Fruit fly (Drosophila melanogaster) whole organism, embryonic: ENCODE results near the gene et.

Experiments
- Atf-2 ChIP-seq: fragments of 200-800 bp; sonication (Bioruptor generic); optimal IDR thresholded peaks from 2 replicates; lab custom pipeline; 2016; ENCODE audit warnings: missing biosample characterization, missing genetic modification characterization
- Blimp-1 ChIP-seq: fragments of 200-800 bp; sonication (Bioruptor generic); optimal IDR thresholded peaks from 3 replicates; lab custom pipeline; 2018; ENCODE audit warnings: missing biosample characterization, missing genetic modification characterization, mild to moderate bottlenecking, moderate library complexity, missing genetic modification reagents
- CG10267 ChIP-seq: fragments of 200-800 bp; sonication (Bioruptor generic); optimal IDR thresholded peaks from 2 replicates; lab custom pipeline; 2018; ENCODE audit warnings: missing biosample characterization, mild to moderate bottlenecking, missing genetic modification characterization, moderate library complexity
- CG10274 ChIP-seq: fragments of 200-800 bp; sonication (Bioruptor generic); optimal IDR thresholded peaks from 3 replicates; lab custom pipeline; 2017; ENCODE audit warnings: missing biosample characterization, mild to moderate bottlenecking, missing genetic modification characterization
- CG10462 ChIP-seq: fragments of 200-800 bp; sonication (Bioruptor generic); optimal IDR thresholded peaks from 2 replicates; lab custom pipeline; 2016; ENCODE audit warnings: missing biosample characterization, missing genetic modification characterization
- CG10565 ChIP-seq: fragments of 200-800 bp; sonication (Bioruptor generic); optimal IDR thresholded peaks from 3 replicates; lab custom pipeline; 2016; ENCODE audit warnings: missing biosample characterization, mild to moderate bottlenecking, missing genetic modification characterization
- CG11398 ChIP-seq: fragments of 200-800 bp; sonication (Bioruptor generic); optimal IDR thresholded peaks from 2 replicates; lab custom pipeline; 2016; ENCODE audit warnings: missing biosample characterization, missing genetic modification characterization
- CG11504 ChIP-seq: fragments of 200-800 bp; sonication (Bioruptor generic); optimal IDR thresholded peaks from 3 replicates; lab custom pipeline; 2019; ENCODE audit warnings: missing biosample characterization, mild to moderate bottlenecking, missing genetic modification characterization, moderate library complexity
- CG12219 ChIP-seq: fragments of 200-800 bp; sonication (Bioruptor generic); optimal IDR thresholded peaks from 3 replicates; lab custom pipeline; 2018; ENCODE audit warnings: missing biosample characterization, mild to moderate bottlenecking, missing genetic modification characterization
- CG13424 ChIP-seq: fragments of 200-800 bp; sonication (Bioruptor generic); optimal IDR thresholded peaks from 2 replicates; lab custom pipeline; 2019; ENCODE audit warnings: missing biosample characterization, mild to moderate bottlenecking, missing genetic modification characterization, moderate library complexity
- CG13894 ChIP-seq: fragments of 200-800 bp; sonication (Bioruptor generic); optimal IDR thresholded peaks from 3 replicates; lab custom pipeline; 2018; ENCODE audit warnings: missing biosample characterization, mild to moderate bottlenecking, missing genetic modification characterization, moderate library complexity
- CG15696 ChIP-seq: fragments of 200-800 bp; sonication (Bioruptor generic); optimal IDR thresholded peaks from 2 replicates; lab custom pipeline; 2019; ENCODE audit warnings: missing biosample characterization, mild to moderate bottlenecking, missing genetic modification characterization, moderate library complexity
- CG17361 ChIP-seq: fragments of 200-800 bp; sonication (Bioruptor generic); IDR thresholded peaks from 3 replicates; pipeline ENCODE4 v1.3.6; 2022; ENCODE audit warnings: missing biosample characterization, missing genetic modification characterization
- CG17385 ChIP-seq: fragments of 200-800 bp; sonication (Bioruptor generic); optimal IDR thresholded peaks from 3 replicates; lab custom pipeline; 2018; ENCODE audit warnings: missing biosample characterization, mild to moderate bottlenecking, missing genetic modification characterization
- CG17568 ChIP-seq: fragments of 200-800 bp; sonication (Bioruptor generic); optimal IDR thresholded peaks from 2 replicates; lab custom pipeline; 2018; ENCODE audit warnings: missing biosample characterization, mild to moderate bottlenecking, missing genetic modification characterization, moderate library complexity
- CG17802 ChIP-seq: fragments of 200-800 bp; sonication (Bioruptor generic); optimal IDR thresholded peaks from 2 replicates; lab custom pipeline; 2018; ENCODE audit warnings: missing biosample characterization, mild to moderate bottlenecking, missing genetic modification characterization, moderate library complexity
- CG3065 ChIP-seq: fragments of 200-800 bp; sonication (Bioruptor generic); optimal IDR thresholded peaks from 2 replicates; lab custom pipeline; 2016; ENCODE audit warnings: missing biosample characterization, missing genetic modification characterization
- CG31224 ChIP-seq: fragments of 200-800 bp; sonication (Bioruptor generic); IDR thresholded peaks from 2 replicates; pipeline ENCODE4 v1.3.6; 2022; ENCODE audit warnings: missing biosample characterization, missing genetic modification characterization
- CG31441 ChIP-seq: fragments of 200-800 bp; sonication (Bioruptor generic); IDR thresholded peaks from 2 replicates; pipeline ENCODE4 v1.3.6; 2022; ENCODE audit warnings: missing biosample characterization, missing genetic modification characterization
- CG3995 ChIP-seq: fragments of 200-800 bp; sonication (Bioruptor generic); optimal IDR thresholded peaks from 3 replicates; lab custom pipeline; 2016; ENCODE audit warnings: missing biosample characterization, missing genetic modification characterization
- CG5245 ChIP-seq: fragments of 200-800 bp; sonication (Bioruptor generic); optimal IDR thresholded peaks from 3 replicates; lab custom pipeline; 2016; ENCODE audit warnings: missing biosample characterization, missing genetic modification characterization
- CG6765 ChIP-seq: fragments of 200-800 bp; sonication (Bioruptor generic); optimal IDR thresholded peaks from 3 replicates; lab custom pipeline; 2017; ENCODE audit warnings: missing biosample characterization, mild to moderate bottlenecking, missing genetic modification characterization
- CG7786 ChIP-seq: fragments of 200-800 bp; sonication (Bioruptor generic); optimal IDR thresholded peaks from 2 replicates; lab custom pipeline; 2016; ENCODE audit warnings: missing biosample characterization, missing genetic modification characterization
- CG8478 ChIP-seq: fragments of >200 bp; optimal IDR thresholded peaks from 2 replicates; lab custom pipeline; 2018
- CG9215 ChIP-seq: fragments of 200-800 bp; sonication (Bioruptor generic); IDR thresholded peaks from 2 replicates; pipeline ENCODE4 v1.3.6; 2022; ENCODE audit warnings: missing biosample characterization, missing genetic modification characterization
- CG9609 ChIP-seq: fragments of 200-800 bp; sonication (Bioruptor generic); optimal IDR thresholded peaks from 3 replicates; lab custom pipeline; 2016; ENCODE audit warnings: missing biosample characterization, missing genetic modification characterization
- CTCF ChIP-seq: fragments of 200-800 bp; sonication (Bioruptor generic); optimal IDR thresholded peaks from 2 replicates; lab custom pipeline; 2017; ENCODE audit warnings: missing biosample characterization, mild to moderate bottlenecking, missing genetic modification characterization, moderate library complexity
- Dip3 ChIP-seq: fragments of 200-800 bp; sonication (Bioruptor generic); optimal IDR thresholded peaks from 3 replicates; lab custom pipeline; 2016; ENCODE audit warnings: missing biosample characterization, missing genetic modification characterization
- Dll ChIP-seq: fragments of 200-800 bp; sonication (Bioruptor generic); IDR thresholded peaks from 4 replicates; pipeline ENCODE4 v1.3.6; 2022; ENCODE audit warnings: missing biosample characterization, missing genetic modification characterization; ENCODE audit not compliant: partially characterized antibody
- Elba2 ChIP-seq: fragments of 200-800 bp; sonication (Bioruptor generic); optimal IDR thresholded peaks from 3 replicates; lab custom pipeline; 2016; ENCODE audit warnings: missing biosample characterization, missing genetic modification characterization
- Ets65A ChIP-seq: fragments of 200-800 bp; sonication (Bioruptor generic); peaks from one replicate; lab custom pipeline; 2016; ENCODE audit warnings: missing biosample characterization, missing genetic modification characterization
- MTF-1 ChIP-seq: fragments of 200-800 bp; sonication (Bioruptor generic); optimal IDR thresholded peaks from 2 replicates; lab custom pipeline; 2018; ENCODE audit warnings: missing biosample characterization, mild to moderate bottlenecking, missing genetic modification characterization, borderline replicate concordance
- Mad ChIP-seq: fragments of 200-800 bp; sonication (Bioruptor generic); optimal IDR thresholded peaks from 2 replicates; lab custom pipeline; 2016; ENCODE audit warnings: missing biosample characterization, missing genetic modification characterization
- Sry-β ChIP-seq: fragments of 200-800 bp; sonication (Bioruptor generic); optimal IDR thresholded peaks from 2 replicates; lab custom pipeline; 2018; ENCODE audit warnings: missing biosample characterization, mild to moderate bottlenecking, missing genetic modification characterization, moderate library complexity
- ab ChIP-seq: fragments of 200-800 bp; sonication (Bioruptor generic); optimal IDR thresholded peaks from 2 replicates; lab custom pipeline; 2016; ENCODE audit warnings: missing biosample characterization, missing genetic modification characterization
- ac ChIP-seq: fragments of 200-800 bp; sonication (Bioruptor generic); optimal IDR thresholded peaks from 3 replicates; lab custom pipeline; 2017; ENCODE audit warnings: missing biosample characterization, mild to moderate bottlenecking, missing genetic modification characterization
- aop ChIP-seq: fragments of 200-800 bp; sonication (Bioruptor generic); IDR thresholded peaks from 2 replicates; pipeline ENCODE4 v1.3.6; 2022; ENCODE audit warnings: missing biosample characterization, missing genetic modification characterization
- chinmo ChIP-seq: fragments of 200-800 bp; sonication (Bioruptor generic); IDR thresholded peaks from 4 replicates; pipeline ENCODE4 v1.3.6; 2022; ENCODE audit warnings: missing biosample characterization, missing genetic modification characterization; ENCODE audit not compliant: partially characterized antibody
- crol ChIP-seq: fragments of 200-800 bp; sonication (Bioruptor generic); IDR thresholded peaks from 2 replicates; pipeline ENCODE4 v1.3.6; 2022; ENCODE audit warnings: missing biosample characterization, missing genetic modification characterization
- cwo ChIP-seq: fragments of 200-800 bp; sonication (Bioruptor generic); optimal IDR thresholded peaks from 3 replicates; lab custom pipeline; 2017; ENCODE audit warnings: missing biosample characterization, missing genetic modification characterization, mild to moderate bottlenecking, moderate library complexity, missing genetic modification reagents
- dimm ChIP-seq: fragments of 200-800 bp; sonication (Bioruptor generic); IDR thresholded peaks from 2 replicates; pipeline ENCODE4 v1.3.6; 2022; ENCODE audit warnings: missing biosample characterization, missing genetic modification characterization
- ems ChIP-seq: fragments of 200-800 bp; sonication (Bioruptor generic); optimal IDR thresholded peaks from 3 replicates; lab custom pipeline; 2016; ENCODE audit warnings: missing biosample characterization, missing genetic modification characterization
- mirr ChIP-seq: fragments of 200-800 bp; sonication (Bioruptor generic); optimal IDR thresholded peaks from 3 replicates; lab custom pipeline; 2018; ENCODE audit warnings: missing biosample characterization, mild to moderate bottlenecking, missing genetic modification characterization
- nerfin-2 ChIP-seq: fragments of 200-800 bp; sonication (Bioruptor generic); IDR thresholded peaks from 2 replicates; pipeline ENCODE4 v1.3.6; 2022; ENCODE audit warnings: missing biosample characterization, missing genetic modification characterization; ENCODE audit not compliant: partially characterized antibody
- pnt ChIP-seq: fragments of 200-800 bp; sonication (Bioruptor generic); optimal IDR thresholded peaks from 3 replicates; lab custom pipeline; 2016; ENCODE audit warnings: missing biosample characterization, missing genetic modification characterization
- pzg ChIP-seq: fragments of 200-800 bp; sonication (Bioruptor generic); optimal IDR thresholded peaks from 3 replicates; lab custom pipeline; 2018; ENCODE audit warnings: missing biosample characterization, mild to moderate bottlenecking, missing genetic modification characterization, moderate library complexity
- sc ChIP-seq, 3 experiments: fragments of >200 bp in 2 of 3; fragments of 200-800 bp in 1 of 3; sonication (Bioruptor generic) in 1 of 3; optimal IDR thresholded peaks; 2 replicates in 2 of 3; 3 replicates in 1 of 3; lab custom pipeline; 2017; ENCODE audit warnings: mild to moderate bottlenecking in 1 of 3, missing biosample characterization in 1 of 3, missing genetic modification characterization in 1 of 3, missing genetic modification reagents in 1 of 3
- tap ChIP-seq: fragments of 200-800 bp; optimal IDR thresholded peaks from 3 replicates; lab custom pipeline; 2019; ENCODE audit warnings: missing biosample characterization, mild to moderate bottlenecking, missing genetic modification characterization, moderate library complexity
- tgo ChIP-seq: fragments of 200-800 bp; sonication (Bioruptor generic); IDR thresholded peaks from 3 replicates; pipeline ENCODE4 v1.3.6; 2022; ENCODE audit warnings: missing biosample characterization, missing genetic modification characterization
- tna ChIP-seq: fragments of 200-800 bp; sonication (Bioruptor generic); IDR thresholded peaks from 2 replicates; pipeline ENCODE4 v1.3.6; 2022; ENCODE audit warnings: missing biosample characterization, missing genetic modification characterization; ENCODE audit not compliant: partially characterized antibody
- unc-4 ChIP-seq: fragments of 200-800 bp; sonication (Bioruptor generic); IDR thresholded peaks from 2 replicates; pipeline ENCODE4 v1.3.6; 2022; ENCODE audit warnings: missing biosample characterization, missing genetic modification characterization; ENCODE audit not compliant: partially characterized antibody

The et gene

dm6 chrX:19668405-19668804, 7.3 kb downstream of the et start (continued):
- no peak for TF ChIP-seq unc-4 (GFP tag; lab: Robert Waterston, UW)
- TF ChIP-seq CG6765 (GFP tag; lab: Kevin White, UChicago) = peak; percentile 78
- TF ChIP-seq dimm = peak; percentile 93
- TF ChIP-seq CG13894 (tag; lab: Kevin White, UChicago) = no peak
- peak; percentile 95 for TF ChIP-seq CG11504
- TF ChIP-seq tap (tag; lab: Kevin White, UChicago) = peak; percentile 86
- TF ChIP-seq CG31224 (GFP tag; lab: Robert Waterston, UW) = peak; percentile 79
- TF ChIP-seq ac (GFP tag; lab: Kevin White, UChicago) = peak; percentile 89
- TF ChIP-seq Dip3 (GFP tag; lab: Kevin White, UChicago) = peak; percentile 98
- TF ChIP-seq mirr = peak; percentile 86
- peak; percentile 97 for TF ChIP-seq Atf-2
- TF ChIP-seq Sry-β (GFP tag; lab: Kevin White, UChicago) = peak; percentile 54
- peak; percentile 86 for TF ChIP-seq CG10274 (GFP tag; lab: Kevin White, UChicago)
- TF ChIP-seq CG31441 = peak; percentile 91
- peak; percentile 92 for TF ChIP-seq tgo (GFP tag; lab: Robert Waterston, UW)
- TF ChIP-seq CG11398 (GFP tag; lab: Kevin White, UChicago) = peak; percentile 97
- TF ChIP-seq CG10565 (GFP tag; lab: Kevin White, UChicago) = peak; percentile 90
- peak; percentile 89 for TF ChIP-seq aop (GFP tag; lab: Robert Waterston, UW)
- peak; percentile 91 for TF ChIP-seq MTF-1
- TF ChIP-seq sc (optimal IDR thresholded peaks at IDR 0.05; lab: Kevin White, UChicago) = no peak
- TF ChIP-seq sc (GFP tag; optimal IDR thresholded peaks at IDR 0.05; lab: Kevin White, UChicago) = peak; percentile 86
- TF ChIP-seq Elba2 (GFP tag; lab: Kevin White, UChicago) = peak; percentile 69
- TF ChIP-seq CG12219 (GFP tag; lab: Kevin White, UChicago) = peak; percentile 97
- TF ChIP-seq Ets65A = peak; percentile 100
- peak; percentile 85 for TF ChIP-seq CG9215 (GFP tag; lab: Robert Waterston, UW)
- TF ChIP-seq CG7786 (GFP tag; lab: Kevin White, UChicago) = peak; percentile 98
- peak; percentile 87 for TF ChIP-seq CG10267 (tag; lab: Kevin White, UChicago)
- peak; percentile 96 for TF ChIP-seq CG5245 (GFP tag; lab: Kevin White, UChicago)
- TF ChIP-seq CG3065 (GFP tag; lab: Kevin White, UChicago) = peak; percentile 93
- peak; percentile 99 for TF ChIP-seq pnt
- peak; percentile 86 for TF ChIP-seq cwo (GFP tag; lab: Kevin White, UChicago)
- peak; percentile 96 for TF ChIP-seq Mad (GFP tag; lab: Kevin White, UChicago)
- TF ChIP-seq ab = peak; percentile 94
- TF ChIP-seq crol (GFP tag; lab: Robert Waterston, UW) = peak; percentile 72
- TF ChIP-seq tna (GFP tag; lab: Robert Waterston, UW) = no peak
- TF ChIP-seq CG15696 (tag; lab: Kevin White, UChicago) = peak; percentile 97
- peak; percentile 81 for TF ChIP-seq CG17802 (tag; lab: Kevin White, UChicago)
- peak; percentile 56 for TF ChIP-seq CTCF (GFP tag; lab: Kevin White, UChicago)
- no peak for TF ChIP-seq chinmo (GFP tag; lab: Robert Waterston, UW)
- peak; percentile 19 for TF ChIP-seq pzg (GFP tag; lab: Kevin White, UChicago)
- TF ChIP-seq CG17568 (GFP tag; lab: Kevin White, UChicago) = no peak
- peak; percentile 85 for TF ChIP-seq Blimp-1
- no peak for TF ChIP-seq Dll
- peak; percentile 92 for TF ChIP-seq CG17361 (GFP tag; lab: Robert Waterston, UW)
- TF ChIP-seq nerfin-2 (GFP tag; lab: Robert Waterston, UW) = no peak
- peak; percentile 98 for TF ChIP-seq CG9609 (GFP tag; lab: Kevin White, UChicago)
- TF ChIP-seq CG8478 (lab: Kevin White, UChicago) = no peak
- peak; percentile 93 for TF ChIP-seq CG13424 (tag; lab: Kevin White, UChicago)
- peak; percentile 94 for TF ChIP-seq CG10462 (GFP tag; lab: Kevin White, UChicago)
- TF ChIP-seq CG17385 = peak; percentile 94
- TF ChIP-seq ems (GFP tag; lab: Kevin White, UChicago) = peak; percentile 97
- peak; percentile 73 for TF ChIP-seq CG3995
